Worm (Caenorhabditis elegans): ENCODE results near the gene glr-7.

The glr-7 gene

DNA sequence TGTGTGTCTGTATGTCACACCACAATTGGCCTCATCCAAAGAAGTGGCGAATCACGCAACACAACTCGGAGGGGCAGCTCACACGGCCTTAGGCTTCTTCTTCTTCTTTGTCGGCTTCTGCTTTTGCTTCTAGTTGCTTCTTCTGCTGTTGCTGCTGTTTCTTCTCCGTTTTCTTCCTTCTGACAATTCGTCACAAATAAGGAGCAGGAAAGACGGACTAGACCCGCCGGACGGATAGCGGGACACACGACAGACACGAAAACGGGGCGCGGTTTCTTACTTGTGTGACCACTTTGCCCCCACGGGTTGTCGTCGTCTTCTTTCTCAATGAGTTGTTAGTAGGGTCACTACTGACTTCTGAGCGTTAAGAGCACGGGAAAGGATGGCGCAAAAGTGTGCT is 36.5 kb upstream of the glr-7 start (continued):
- TF ChIP-seq pag-3 (tag; optimal IDR thresholded peaks at IDR 0.05; ENCODE audit: borderline replicate concordance, insufficient read depth) (no peak), fkh-10 (GFP tag; optimal IDR thresholded peaks at IDR 0.05) (peak; percentile 49), jun-1 (tag; optimal IDR thresholded peaks at IDR 0.05) (no peak), fkh-4 (tag; optimal IDR thresholded peaks at IDR 0.05; ENCODE audit: borderline replicate concordance) (no peak), C04F5.9 (tag; optimal IDR thresholded peaks at IDR 0.05) (no peak), hlh-17 (GFP tag; optimal IDR thresholded peaks at IDR 0.05; ENCODE audit: borderline replicate concordance) (no peak), unc-30 (tag; optimal IDR thresholded peaks at IDR 0.05) (no peak), lin-14 (GFP tag; optimal IDR thresholded peaks at IDR 0.05) (peak; percentile 68), zip-4 (GFP tag; optimal IDR thresholded peaks at IDR 0.05) (no peak), unc-62 (GFP tag; optimal IDR thresholded peaks at IDR 0.05) (no peak), grh-1 (GFP tag; IDR thresholded peaks at IDR 0.05) (no peak), ceh-88 (GFP tag; IDR thresholded peaks at IDR 0.05) (no peak), C34B4.2 (tag; optimal IDR thresholded peaks at IDR 0.05) (no peak), ceh-82 (tag; optimal IDR thresholded peaks at IDR 0.05) (peak in 1 of 3 experiments; percentile 15), pqm-1 (tag; optimal IDR thresholded peaks at IDR 0.05) (no peak), vab-15 (tag; optimal IDR thresholded peaks at IDR 0.05) (no peak), irx-1 (tag; optimal IDR thresholded peaks at IDR 0.05) (no peak), unc-130 (tag; optimal IDR thresholded peaks at IDR 0.05) (no peak), ets-5 (GFP tag; IDR thresholded peaks at IDR 0.05) (no peak), nhr-90 (tag; optimal IDR thresholded peaks at IDR 0.05; ENCODE audit: poor library complexity) (no peak), nhr-47 (tag; optimal IDR thresholded peaks at IDR 0.05) (peak; percentile 9)

DNA sequence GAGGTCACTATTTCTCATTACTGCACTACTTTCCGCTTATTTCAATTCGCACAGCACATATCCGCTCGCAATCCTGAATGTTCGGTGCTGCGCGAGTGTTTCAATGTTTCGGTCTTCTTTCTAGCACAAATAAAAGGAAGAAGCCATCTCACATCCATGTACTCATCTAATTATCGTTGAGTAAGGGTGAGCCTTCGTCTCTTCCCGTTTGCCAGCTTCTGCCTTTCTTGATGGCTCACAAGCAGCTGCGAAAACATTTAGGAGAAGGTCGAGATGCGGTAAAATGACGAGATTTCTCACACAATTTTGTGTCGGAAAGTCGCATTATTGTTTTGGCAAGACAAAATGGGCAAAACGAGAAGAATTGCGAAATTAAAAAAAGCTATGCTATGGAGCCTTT is 35.2 kb upstream of the glr-7 start:
- peak; percentile 28 for TF ChIP-seq lin-14 (GFP tag; optimal IDR thresholded peaks at IDR 0.05)
- TF ChIP-seq nhr-47 (tag; optimal IDR thresholded peaks at IDR 0.05), result no peak
- TF ChIP-seq nhr-237 (tag; optimal IDR thresholded peaks at IDR 0.05), result no peak
- TF ChIP-seq ceh-82 (tag; optimal IDR thresholded peaks at IDR 0.05), result peak in 1 of 3 experiments; percentile 15
- TF ChIP-seq fkh-10 (GFP tag; optimal IDR thresholded peaks at IDR 0.05), result peak; percentile 44

DNA sequence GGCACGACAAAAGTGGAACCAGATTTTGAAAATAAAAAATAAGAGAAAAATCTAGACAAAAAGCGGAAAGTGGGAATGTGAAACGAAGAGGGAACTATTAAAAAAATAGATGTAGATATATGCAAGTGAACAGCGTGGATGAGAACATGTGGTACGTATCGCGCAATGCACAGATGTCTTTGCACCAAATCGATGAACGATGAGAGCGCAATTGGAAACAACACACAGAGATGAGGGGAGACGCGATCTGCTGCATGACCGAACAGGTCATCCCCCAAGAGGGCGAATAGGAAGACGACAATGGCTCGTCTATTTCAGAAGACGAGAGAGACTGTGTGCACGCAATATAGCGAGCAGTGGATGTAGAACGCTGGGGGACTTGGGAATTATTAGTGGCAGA is 33.0 kb upstream of the glr-7 start:
- no peak for TF ChIP-seq fkh-4 (tag; optimal IDR thresholded peaks at IDR 0.05; ENCODE audit: borderline replicate concordance)
- TF ChIP-seq efl-1 (optimal IDR thresholded peaks at IDR 0.05), result no peak
- peak in 1 of 2 experiments; percentile 34 for TF ChIP-seq efl-1 (GFP tag; optimal IDR thresholded peaks at IDR 0.05 in 1 of 2)

DNA sequence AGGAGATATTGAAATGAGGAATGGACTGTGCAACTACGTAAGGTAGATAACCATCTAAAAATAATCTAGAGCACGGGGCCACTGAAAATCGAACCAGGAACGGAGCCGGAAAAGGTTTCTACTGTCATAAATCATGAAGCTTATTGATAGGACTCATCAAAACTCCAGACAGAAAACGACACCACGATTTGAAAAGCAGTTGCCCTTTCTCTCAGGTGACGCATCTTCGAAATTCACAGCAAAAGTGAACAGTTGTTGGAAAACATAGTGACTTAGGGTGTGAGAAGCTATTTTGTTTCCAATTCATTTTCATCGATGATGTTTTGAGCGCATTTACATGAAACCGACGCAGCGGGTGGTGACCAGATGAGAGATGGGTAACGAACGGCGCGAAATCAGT is 32.6 kb upstream of the glr-7 start:
- TF ChIP-seq rnt-1 (tag; optimal IDR thresholded peaks at IDR 0.05) (peak; percentile 53), mep-1 (tag; optimal IDR thresholded peaks at IDR 0.05) (no peak), grh-1 (GFP tag; IDR thresholded peaks at IDR 0.05) (no peak), nhr-237 (tag; optimal IDR thresholded peaks at IDR 0.05) (no peak), isw-1 (GFP tag; IDR thresholded peaks at IDR 0.05) (no peak), ceh-88 (GFP tag; IDR thresholded peaks at IDR 0.05) (no peak), lin-14 (GFP tag; optimal IDR thresholded peaks at IDR 0.05) (peak; percentile 29), pag-3 (tag; optimal IDR thresholded peaks at IDR 0.05; ENCODE audit: borderline replicate concordance, insufficient read depth) (no peak), egl-27 (tag; optimal IDR thresholded peaks at IDR 0.05) (no peak), xbp-1 (tag; optimal IDR thresholded peaks at IDR 0.05) (no peak), ama-1 (optimal IDR thresholded peaks at IDR 0.05) (no peak), lin-13 (GFP tag; optimal IDR thresholded peaks at IDR 0.05) (no peak), nhr-71 (tag; optimal IDR thresholded peaks at IDR 0.05) (peak; percentile 24)

DNA sequence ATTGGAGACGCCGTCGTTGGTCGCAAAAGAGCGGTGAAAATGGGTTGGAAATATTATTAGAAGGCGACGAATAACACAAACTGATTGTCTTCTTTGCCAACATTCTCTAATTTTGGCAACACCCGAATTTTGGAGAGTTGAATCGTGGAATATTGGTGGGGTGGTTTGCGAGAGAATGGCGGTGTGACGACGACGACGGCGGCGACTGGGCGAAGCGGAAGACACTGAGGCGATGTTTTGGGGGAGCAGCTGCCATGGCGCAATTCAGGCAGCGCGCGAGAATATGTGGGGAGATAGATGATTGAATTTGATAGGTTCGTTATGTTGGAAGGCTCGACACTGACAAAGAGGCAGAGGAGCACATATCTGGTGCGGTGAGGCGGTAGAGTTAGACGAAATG is 31.3 kb upstream of the glr-7 start:
- TF ChIP-seq rnt-1 (tag; optimal IDR thresholded peaks at IDR 0.05), result no peak
- peak; percentile 12 for TF ChIP-seq lin-14 (GFP tag; optimal IDR thresholded peaks at IDR 0.05)

DNA sequence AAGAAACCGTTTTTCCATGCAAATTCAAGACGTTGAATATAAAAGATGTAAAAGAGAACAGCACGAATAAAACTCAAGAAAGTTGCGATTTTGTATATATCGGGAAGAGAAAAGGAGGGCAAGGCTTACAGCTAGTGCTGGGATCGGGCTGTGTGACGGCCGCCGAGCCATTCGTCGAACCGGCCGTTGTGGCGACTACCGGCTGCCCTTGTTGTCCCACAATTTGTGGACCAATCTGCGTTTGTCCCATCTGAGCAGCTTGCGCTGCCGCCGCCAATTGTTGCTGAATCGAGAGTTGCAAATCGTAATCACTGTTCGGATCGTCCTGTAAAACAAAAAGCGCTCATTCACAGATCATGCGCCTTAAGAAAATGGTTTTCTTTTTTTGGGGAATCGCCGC is 27.5 kb upstream of the glr-7 start:
- TF ChIP-seq nhr-77 (tag; optimal IDR thresholded peaks at IDR 0.05), result no peak
- no peak for TF ChIP-seq nhr-237 (tag; optimal IDR thresholded peaks at IDR 0.05)
- TF ChIP-seq dpl-1 (GFP tag; optimal IDR thresholded peaks at IDR 0.05), result no peak

Data from whole organism, L1 larva.